Worm (Caenorhabditis elegans) whole organism, early embryonic: ENCODE measurements around the gene clec-187.
"Not testable (repeated sequence)": the region's sequence is repeated elsewhere in the genome, so short reads cannot be mapped to it uniquely, and the experiment has no call there.

Experiments
- B0310.2 ChIP-seq: sonication (generic microtip); optimal IDR thresholded peaks from 2 replicates; lab custom pipeline; 2016; ENCODE audit warnings: mild to moderate bottlenecking, missing genetic modification characterization, missing compliant biosample characterization
- F13C5.2 ChIP-seq: sonication (generic microtip); optimal IDR thresholded peaks from 2 replicates; lab custom pipeline; 2017; ENCODE audit warnings: mild to moderate bottlenecking, missing genetic modification characterization, inconsistent platforms, missing compliant biosample characterization
- aly-1 ChIP-seq: sonication (generic microtip); optimal IDR thresholded peaks from 2 replicates; lab custom pipeline; 2016; ENCODE audit warnings: missing genetic modification characterization, missing compliant biosample characterization
- ama-1 ChIP-seq: fragments of 150-350 bp; optimal IDR thresholded peaks from 2 replicates; lab custom pipeline; 2014
- ceh-13 ChIP-seq: fragments of 200-800 bp; sonication (Bioruptor generic); optimal IDR thresholded peaks from 2 replicates; lab custom pipeline; 2018; ENCODE audit warnings: mild to moderate bottlenecking, missing genetic modification characterization, missing compliant biosample characterization
- ceh-36 ChIP-seq: sonication (generic microtip); optimal IDR thresholded peaks from 2 replicates; lab custom pipeline; 2016; ENCODE audit warnings: missing genetic modification characterization, inconsistent platforms, missing compliant biosample characterization
- ets-7 ChIP-seq: sonication (generic microtip); optimal IDR thresholded peaks from 2 replicates; lab custom pipeline; 2016; ENCODE audit warnings: missing genotype, missing genetic modification characterization, missing compliant biosample characterization
- flt-1 ChIP-seq: fragments of 200-800 bp; sonication (Bioruptor generic); IDR thresholded peaks from 2 replicates; pipeline ENCODE4 v1.3.6; 2022; ENCODE audit warnings: missing genetic modification characterization, missing compliant biosample characterization
- hmbx-1 ChIP-seq: sonication (generic microtip); optimal IDR thresholded peaks from 2 replicates; lab custom pipeline; 2016; ENCODE audit warnings: mild to moderate bottlenecking, missing genetic modification characterization, missing compliant biosample characterization
- hmg-4 ChIP-seq: fragments of 200-800 bp; sonication (Bioruptor generic); optimal IDR thresholded peaks from 2 replicates; lab custom pipeline; 2018; ENCODE audit warnings: mild to moderate bottlenecking, missing genetic modification characterization, missing compliant biosample characterization
- hnd-1 ChIP-seq: sonication (generic microtip); optimal IDR thresholded peaks from 2 replicates; lab custom pipeline; 2016; ENCODE audit warnings: missing genetic modification characterization, missing compliant biosample characterization
- pes-1 ChIP-seq: fragments of 200-800 bp; sonication (Bioruptor generic); IDR thresholded peaks from 2 replicates; pipeline ENCODE4 v1.3.6; 2022; ENCODE audit warnings: missing genetic modification reagents, missing genetic modification characterization, missing compliant biosample characterization
- scrt-1 ChIP-seq: fragments of 200-800 bp; sonication (Bioruptor generic); IDR thresholded peaks from 2 replicates; pipeline ENCODE4 v1.3.6; 2022; ENCODE audit warnings: missing genetic modification characterization, missing compliant biosample characterization
- sea-1 ChIP-seq: fragments of 200-800 bp; sonication (Bioruptor generic); conservative IDR thresholded peaks from 2 replicates; pipeline ENCODE4 v1.3.6; 2022; ENCODE audit warnings: missing genetic modification characterization, missing compliant biosample characterization
- tbx-11 ChIP-seq: fragments of 200-800 bp; sonication (Bioruptor generic); IDR thresholded peaks from 2 replicates; pipeline ENCODE4 v1.3.6; 2022; ENCODE audit warnings: missing genetic modification characterization, missing compliant biosample characterization
- tbx-37 ChIP-seq: fragments of 200-800 bp; sonication (Bioruptor generic); conservative IDR thresholded peaks from 2 replicates; pipeline ENCODE4 v1.3.6; 2022; ENCODE audit warnings: missing genetic modification reagents, missing genetic modification characterization, missing compliant biosample characterization
- tra-4 ChIP-seq: sonication (generic microtip); optimal IDR thresholded peaks from 2 replicates; lab custom pipeline; 2017; ENCODE audit warnings: missing genetic modification characterization, missing compliant biosample characterization

Gene clec-187

DNA sequence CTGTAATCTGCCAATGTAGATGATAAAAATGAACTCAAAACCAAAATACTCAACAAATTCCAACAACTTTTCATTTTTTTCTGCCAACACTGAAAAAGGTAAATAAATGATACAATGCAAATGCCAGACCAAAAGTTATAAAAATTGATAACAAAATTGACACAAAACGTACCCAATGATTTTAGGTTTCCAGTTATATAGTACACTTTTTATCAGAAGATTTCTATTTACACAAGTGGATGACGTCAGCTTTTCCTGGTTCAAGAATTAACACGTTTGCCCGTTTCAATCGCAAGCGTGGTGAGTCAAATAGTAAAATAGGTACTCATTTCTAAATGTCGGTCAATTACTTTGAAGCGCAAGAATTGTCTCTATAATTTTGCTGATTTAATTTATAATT lies 8.3 kb upstream of the clec-187 start, which contains the start of gene ZK896.5:
Gene ZK896.5, minus strand, starts transcription at position 89 of the 400 bp plus-strand sequence.
- TF ChIP-seq sea-1 (GFP tag; lab: Robert Waterston, UW) = no peak
- no peak for TF ChIP-seq F13C5.2 (tag; lab: Kevin White, UChicago)
- TF ChIP-seq ets-7 (tag; lab: Kevin White, UChicago) = no peak
- TF ChIP-seq tra-4 (tag; lab: Kevin White, UChicago) = no peak
- no peak for TF ChIP-seq ceh-36 (tag; lab: Kevin White, UChicago)
- TF ChIP-seq scrt-1 (GFP tag; lab: Robert Waterston, UW) = no peak
- TF ChIP-seq B0310.2 = no peak
- TF ChIP-seq pes-1 (GFP tag; lab: Robert Waterston, UW) = no peak
- TF ChIP-seq hmg-4 (GFP tag; lab: Kevin White, UChicago) = no peak
- no peak for TF ChIP-seq hnd-1 (tag; lab: Kevin White, UChicago)
- no peak for TF ChIP-seq hmbx-1 (tag; lab: Kevin White, UChicago)
- TF ChIP-seq ceh-13 (GFP tag; lab: Kevin White, UChicago) = no peak
- TF ChIP-seq flt-1 (GFP tag; lab: Robert Waterston, UW) = no peak
- TF ChIP-seq ama-1 = no peak

DNA sequence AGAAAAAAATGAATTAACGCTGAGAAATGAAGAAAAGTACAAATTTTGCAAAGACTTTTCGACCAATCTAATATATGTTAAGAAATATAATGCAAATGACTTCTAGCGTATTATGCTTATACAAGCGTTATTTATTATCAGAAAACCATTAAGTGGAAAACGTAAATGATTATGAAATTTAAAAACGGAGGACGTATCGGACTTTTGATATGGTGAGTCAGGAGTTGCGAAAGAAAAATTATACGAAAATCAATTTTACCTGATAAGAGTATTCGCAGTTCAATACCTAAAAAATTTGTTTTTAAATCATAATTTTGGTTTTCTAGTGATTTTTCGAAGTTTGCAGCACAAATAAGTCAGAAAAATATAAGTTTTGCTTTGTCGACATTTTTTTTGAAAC lies 5.3 kb upstream of the clec-187 start:
- no peak for TF ChIP-seq aly-1
- no peak for TF ChIP-seq F13C5.2 (tag; lab: Kevin White, UChicago)
- TF ChIP-seq hnd-1 (tag; lab: Kevin White, UChicago) = no peak
- TF ChIP-seq sea-1 (GFP tag; lab: Robert Waterston, UW) = no peak
- no peak for TF ChIP-seq flt-1 (GFP tag; lab: Robert Waterston, UW)
- TF ChIP-seq tra-4 (tag; lab: Kevin White, UChicago) = no peak
- no peak for TF ChIP-seq ceh-13 (GFP tag; lab: Kevin White, UChicago)
- TF ChIP-seq ets-7 (tag; lab: Kevin White, UChicago) = no peak
- no peak for TF ChIP-seq ama-1
- no peak for TF ChIP-seq scrt-1 (GFP tag; lab: Robert Waterston, UW)
- TF ChIP-seq hmg-4 (GFP tag; lab: Kevin White, UChicago) = no peak
- no peak for TF ChIP-seq hmbx-1 (tag; lab: Kevin White, UChicago)
- TF ChIP-seq B0310.2 = no peak
- TF ChIP-seq ceh-36 (tag; lab: Kevin White, UChicago) = no peak
- no peak for TF ChIP-seq tbx-37 (GFP tag; lab: Robert Waterston, UW)
- no peak for TF ChIP-seq pes-1 (GFP tag; lab: Robert Waterston, UW)
- no peak for TF ChIP-seq tbx-11 (GFP tag; lab: Robert Waterston, UW)

ce11 chrIV:12875260-12875659 lies 4.0 kb upstream of the clec-187 start, which contains the start of gene ZK896.1:
Gene ZK896.1, minus strand, starts transcription at chrIV:12875360.
- TF ChIP-seq hmg-4 (GFP tag; lab: Kevin White, UChicago); sea-1 (GFP tag; lab: Robert Waterston, UW); tbx-11 (GFP tag; lab: Robert Waterston, UW): not testable (repeated sequence)

DNA sequence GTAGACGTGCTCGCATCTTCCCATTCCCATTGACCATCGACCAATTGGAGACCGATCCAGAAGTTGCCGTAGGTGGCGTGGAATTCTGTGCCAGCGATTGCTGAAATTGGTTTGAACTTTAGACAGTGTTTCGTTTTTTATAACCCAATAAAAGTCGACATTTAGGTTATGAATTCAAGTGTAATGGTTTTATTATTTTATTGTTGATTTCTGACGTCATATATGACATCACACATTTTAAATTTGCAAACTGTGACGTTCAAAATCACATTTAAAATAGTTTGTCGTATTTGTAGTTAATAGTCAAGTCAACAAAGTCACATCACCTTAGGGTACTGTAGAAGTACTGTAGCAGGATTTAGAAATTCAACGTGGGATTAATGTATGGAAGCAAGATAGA lies 980 bp downstream of the clec-187 start:
- TF ChIP-seq ets-7 (tag; lab: Kevin White, UChicago) = no peak
- TF ChIP-seq B0310.2 = no peak
- no peak for TF ChIP-seq hmbx-1 (tag; lab: Kevin White, UChicago)
- TF ChIP-seq sea-1 (GFP tag; lab: Robert Waterston, UW) = no peak
- TF ChIP-seq F13C5.2 (tag; lab: Kevin White, UChicago) = no peak
- no peak for TF ChIP-seq hmg-4 (GFP tag; lab: Kevin White, UChicago)
- TF ChIP-seq pes-1 (GFP tag; lab: Robert Waterston, UW) = no peak
- no peak for TF ChIP-seq tbx-37 (GFP tag; lab: Robert Waterston, UW)
- no peak for TF ChIP-seq ceh-36 (tag; lab: Kevin White, UChicago)
- no peak for TF ChIP-seq ceh-13 (GFP tag; lab: Kevin White, UChicago)
- no peak for TF ChIP-seq tbx-11 (GFP tag; lab: Robert Waterston, UW)

DNA sequence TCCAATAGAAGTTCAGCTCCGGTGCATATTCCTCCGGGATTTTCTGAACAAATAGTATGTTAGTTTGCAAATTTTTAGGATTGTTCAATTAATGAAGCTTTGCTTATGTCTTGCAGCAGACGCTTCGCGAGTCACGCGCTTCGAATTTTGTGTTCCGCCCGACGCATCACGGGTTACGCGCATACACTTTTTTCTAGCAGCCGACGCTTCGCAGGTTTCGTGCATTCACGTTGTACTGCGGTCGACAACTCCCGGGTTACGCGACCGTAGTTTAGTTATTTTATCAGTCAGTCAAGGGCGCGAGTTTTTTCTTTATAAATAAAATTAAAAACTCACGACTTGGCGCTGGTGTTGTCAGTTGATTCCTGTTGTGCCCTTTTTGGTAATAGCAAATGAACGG lies 1.5 kb downstream of the clec-187 start:
- TF ChIP-seq ama-1 = no peak
- TF ChIP-seq hnd-1 (tag; lab: Kevin White, UChicago) = no peak
- TF ChIP-seq tra-4 (tag; lab: Kevin White, UChicago) = no peak
- TF ChIP-seq F13C5.2 (tag; lab: Kevin White, UChicago) = no peak
- TF ChIP-seq scrt-1 (GFP tag; lab: Robert Waterston, UW) = no peak
- TF ChIP-seq hmg-4 (GFP tag; lab: Kevin White, UChicago) = no peak
- TF ChIP-seq tbx-11 (GFP tag; lab: Robert Waterston, UW) = no peak
- TF ChIP-seq B0310.2 = no peak
- TF ChIP-seq tbx-37 (GFP tag; lab: Robert Waterston, UW) = no peak
- no peak for TF ChIP-seq pes-1 (GFP tag; lab: Robert Waterston, UW)
- no peak for TF ChIP-seq hmbx-1 (tag; lab: Kevin White, UChicago)
- no peak for TF ChIP-seq sea-1 (GFP tag; lab: Robert Waterston, UW)

DNA sequence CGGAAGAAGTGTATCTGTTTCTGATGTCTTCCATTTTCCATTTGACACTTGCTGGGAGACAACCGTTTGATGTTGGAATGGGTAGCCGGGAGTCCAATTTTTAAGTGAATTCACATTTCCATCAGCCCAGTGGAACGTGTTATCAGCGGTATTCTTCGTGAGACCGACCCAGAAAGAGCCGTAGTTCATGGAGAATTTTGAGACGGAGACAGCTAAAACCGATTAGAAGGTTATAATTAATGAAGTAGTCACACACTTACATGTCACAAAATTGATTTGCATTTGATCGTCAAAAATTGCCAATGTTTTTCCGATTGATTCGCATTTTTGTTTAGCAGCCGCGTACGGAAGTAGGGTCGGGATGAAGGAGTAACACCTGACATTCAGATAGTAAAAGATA lies 1.9 kb downstream of the clec-187 start:
- TF ChIP-seq tbx-37 (GFP tag; lab: Robert Waterston, UW) (no peak), aly-1 (no peak), F13C5.2 (tag; lab: Kevin White, UChicago) (no peak), scrt-1 (GFP tag; lab: Robert Waterston, UW) (no peak), hmbx-1 (tag; lab: Kevin White, UChicago) (no peak), tra-4 (tag; lab: Kevin White, UChicago) (no peak)

- no peak for TF ChIP-seq ets-7 (tag; lab: Kevin White, UChicago)
- TF ChIP-seq ceh-13 (GFP tag; lab: Kevin White, UChicago) = no peak
- TF ChIP-seq sea-1 (GFP tag; lab: Robert Waterston, UW) = no peak
- no peak for TF ChIP-seq flt-1 (GFP tag; lab: Robert Waterston, UW)
- TF ChIP-seq tra-4 (tag; lab: Kevin White, UChicago) = no peak
- TF ChIP-seq ama-1 = no peak
- no peak for TF ChIP-seq scrt-1 (GFP tag; lab: Robert Waterston, UW)
- TF ChIP-seq tbx-11 (GFP tag; lab: Robert Waterston, UW) = no peak
- TF ChIP-seq tbx-37 (GFP tag; lab: Robert Waterston, UW) = no peak
- no peak for TF ChIP-seq aly-1
Observed at ce11 chrIV:12865884-12866283, 5.4 kb downstream of the clec-187 start, which contains the start of gene clec-186. Gene clec-186, plus strand, starts transcription at chrIV:12866109.
